Worm (Caenorhabditis elegans): ENCODE data around the gene nhr-111.

DNA sequence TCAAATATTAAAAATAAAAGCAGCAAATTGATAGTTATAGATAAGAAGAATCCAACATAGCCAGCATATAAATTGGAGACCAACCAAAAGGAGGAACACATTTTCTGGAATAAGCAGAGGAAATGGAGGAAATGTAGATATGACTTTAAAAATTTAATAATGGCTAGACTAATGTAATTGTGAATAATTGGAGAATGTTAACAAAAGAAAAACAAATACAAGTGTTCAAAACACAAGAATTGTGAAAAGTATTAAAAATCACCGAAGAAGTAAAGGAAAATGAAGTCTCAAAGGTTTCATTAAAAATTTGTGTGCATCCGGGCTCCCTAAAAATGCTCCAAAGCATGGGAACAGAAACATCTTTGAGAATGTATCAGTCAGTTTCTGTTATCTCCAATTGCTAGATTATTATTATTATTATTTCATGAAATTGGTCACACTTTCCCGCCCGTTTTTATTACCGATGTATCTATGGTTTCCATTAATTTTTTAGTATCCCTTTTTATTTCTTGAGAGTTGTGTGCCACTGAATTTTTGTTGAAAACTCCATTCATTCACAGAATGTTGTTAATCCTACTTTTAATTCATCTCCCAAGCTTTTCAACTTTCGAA lies 37.6 kb upstream of the nhr-111 start, which contains the start of the genes str-109 and F10A3.11:
- TF ChIP-seq lin-13 (tag; optimal IDR thresholded peaks at IDR 0.05): no peak
- TF ChIP-seq pha-4 (tag; optimal IDR thresholded peaks at IDR 0.05): no peak
- no peak for TF ChIP-seq blmp-1 (tag; optimal IDR thresholded peaks at IDR 0.05)
- no peak for TF ChIP-seq tbx-8 (GFP tag; optimal IDR thresholded peaks at IDR 0.05)
- no peak for TF ChIP-seq elt-3 (tag; optimal IDR thresholded peaks at IDR 0.05)
